Fruit fly (Drosophila melanogaster): ENCODE results near the gene nudC.

DNA sequence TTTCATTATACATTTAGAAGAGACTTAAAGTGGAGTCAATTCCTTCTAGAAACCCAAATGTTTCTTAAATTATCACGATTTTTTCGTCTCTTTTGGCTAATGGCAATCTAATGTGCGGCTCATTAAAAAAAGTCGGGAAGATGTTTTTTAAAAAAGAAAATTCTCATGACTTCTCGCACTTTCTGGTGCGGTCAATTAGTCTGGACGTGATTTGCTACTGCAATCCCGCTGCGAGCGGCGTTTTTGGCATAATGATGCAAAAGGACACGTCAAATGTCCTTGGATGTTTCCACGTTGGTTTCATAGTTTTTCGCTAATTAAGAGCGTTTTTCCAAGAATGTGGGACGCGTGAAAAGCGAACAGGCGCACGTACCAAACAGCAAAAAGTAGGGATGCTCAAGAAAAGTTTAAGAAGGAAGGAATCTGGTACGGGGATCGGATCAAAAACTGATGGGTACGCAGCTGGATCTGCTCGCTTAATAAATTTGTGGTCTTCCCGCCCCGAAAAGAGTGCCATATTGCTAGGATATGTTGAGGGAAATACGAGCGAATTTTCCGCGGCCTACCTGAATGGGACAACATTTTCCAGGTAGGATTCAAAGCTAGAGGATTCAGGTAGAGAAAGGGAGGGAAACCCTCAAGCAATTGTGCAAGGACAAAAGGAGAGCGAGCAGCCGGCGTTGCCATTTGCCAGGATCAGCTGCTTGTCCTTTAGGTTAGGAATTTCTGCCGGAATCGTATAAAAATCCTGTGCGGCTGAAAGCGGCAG, 31.9 kb upstream of the nudC start:
- TF ChIP-seq psq (optimal IDR thresholded peaks at IDR 0.05): no peak
- no peak for TF ChIP-seq pan (optimal IDR thresholded peaks at IDR 0.05)
- TF ChIP-seq EcR (GFP tag; optimal IDR thresholded peaks at IDR 0.05): no peak

Measured in whole organism.